Worm (Caenorhabditis elegans) whole organism, young adult: ENCODE results near the gene Y62F5A.9.

Experiments
- B0261.1 ChIP-seq: sonication (generic microtip); optimal IDR thresholded peaks from 2 replicates; lab custom pipeline; 2016; ENCODE audit warnings: mild to moderate bottlenecking, missing genetic modification characterization, moderate library complexity, missing compliant biosample characterization
- C17E4.6 ChIP-seq: fragments of 200-800 bp; sonication (Bioruptor generic); IDR thresholded peaks from 2 replicates; pipeline ENCODE4 v1.3.6; 2022; ENCODE audit warnings: missing genetic modification reagents, missing genetic modification characterization, missing compliant biosample characterization
- F10E7.11 ChIP-seq: sonication (generic microtip); optimal IDR thresholded peaks from 2 replicates; lab custom pipeline; 2017; ENCODE audit warnings: mild to moderate bottlenecking, missing genetic modification characterization, moderate library complexity, missing compliant biosample characterization
- F49E8.2 ChIP-seq: sonication (generic microtip); optimal IDR thresholded peaks from 3 replicates; lab custom pipeline; 2017; ENCODE audit warnings: missing genetic modification characterization, mild to moderate bottlenecking, missing compliant biosample characterization, antibody characterized with exemption, moderate library complexity; ENCODE audit not compliant: insufficient read depth
- F55B11.4 ChIP-seq: sonication (generic microtip); optimal IDR thresholded peaks from 2 replicates; lab custom pipeline; 2016; ENCODE audit warnings: missing compliant biosample characterization, missing genetic modification characterization, borderline replicate concordance; ENCODE audit not compliant: insufficient read depth
- F57C9.4 ChIP-seq: sonication (generic microtip); optimal IDR thresholded peaks from 2 replicates; lab custom pipeline; 2017; ENCODE audit warnings: mild to moderate bottlenecking, missing genetic modification characterization, missing compliant biosample characterization
- Y53F4B.3 ChIP-seq: fragments of 200-800 bp; sonication (Bioruptor generic); IDR thresholded peaks from 2 replicates; pipeline ENCODE4 v1.3.6; 2022; ENCODE audit warnings: missing genetic modification reagents, missing genetic modification characterization, missing compliant biosample characterization
- Y79H2A.3 ChIP-seq: fragments of 200-800 bp; sonication (Bioruptor generic); conservative IDR thresholded peaks from 2 replicates; pipeline ENCODE4 v1.3.6; 2022; ENCODE audit warnings: missing genetic modification reagents, missing genetic modification characterization, missing compliant biosample characterization
- ama-1 ChIP-seq, 3 experiments: fragments of 150-350 bp in 1 of 3; sonication (generic microtip) in 2 of 3; optimal IDR thresholded peaks; 2 replicates each; lab custom pipeline; 2014 to 2018; ENCODE audit warnings: missing biosample characterization in 2 of 3, missing genetic modification characterization in 2 of 3, missing genetic modification reagents in 2 of 3
- aptf-2 ChIP-seq: fragments of 200-800 bp; sonication (Bioruptor generic); conservative IDR thresholded peaks from 2 replicates; pipeline ENCODE4 v1.3.6; 2022; ENCODE audit warnings: missing genetic modification reagents, missing genetic modification characterization, missing compliant biosample characterization
- athp-1 ChIP-seq: sonication (generic microtip); optimal IDR thresholded peaks from 2 replicates; lab custom pipeline; 2017; ENCODE audit warnings: mild to moderate bottlenecking, missing genetic modification characterization, missing compliant biosample characterization
- bed-2 ChIP-seq: fragments of 200-800 bp; sonication (Bioruptor generic); IDR thresholded peaks from 2 replicates; pipeline ENCODE4 v1.3.6; 2022; ENCODE audit warnings: missing genetic modification reagents, missing genetic modification characterization, missing compliant biosample characterization
- ccch-3 ChIP-seq: fragments of 200-800 bp; sonication (Bioruptor generic); optimal IDR thresholded peaks from 2 replicates; lab custom pipeline; 2018; ENCODE audit warnings: mild to moderate bottlenecking, missing genetic modification characterization, missing compliant biosample characterization
- cebp-1 ChIP-seq, 2 experiments: fragments of 200-800 bp in 1 of 2; sonication (Bioruptor generic) in 1 of 2; sonication (generic microtip) in 1 of 2; IDR thresholded peaks in 1 of 2; optimal IDR thresholded peaks in 1 of 2; 2 replicates each; pipeline versions ENCODE4 v1.3.6 to Lab custom; 2017 to 2022; ENCODE audit warnings: missing compliant biosample characterization in 2 of 2, missing genetic modification characterization in 2 of 2, mild to moderate bottlenecking in 1 of 2, missing genetic modification reagents in 1 of 2, moderate library complexity in 1 of 2
- ceh-100 ChIP-seq: fragments of 200-800 bp; sonication (Bioruptor generic); IDR thresholded peaks from 2 replicates; pipeline ENCODE4 v1.3.6; 2022; ENCODE audit warnings: missing genetic modification reagents, missing genetic modification characterization, missing compliant biosample characterization
- ceh-27 ChIP-seq: fragments of 200-800 bp; sonication (Bioruptor generic); optimal IDR thresholded peaks from 2 replicates; lab custom pipeline; 2018; ENCODE audit warnings: mild to moderate bottlenecking, missing genetic modification characterization, moderate library complexity, missing compliant biosample characterization
- ceh-40 ChIP-seq: fragments of 200-800 bp; sonication (Bioruptor generic); IDR thresholded peaks from 2 replicates; pipeline ENCODE4 v1.3.6; 2022; ENCODE audit warnings: missing genetic modification characterization, missing compliant biosample characterization
- dox-1 ChIP-seq: fragments of 200-800 bp; sonication (Bioruptor generic); IDR thresholded peaks from 2 replicates; pipeline ENCODE4 v1.3.6; 2022; ENCODE audit warnings: missing genetic modification reagents, missing genetic modification characterization, missing compliant biosample characterization
- dpl-1 ChIP-seq: fragments of 150-350 bp; optimal IDR thresholded peaks from 2 replicates; lab custom pipeline; 2014; ENCODE audit warnings: missing biosample characterization, missing genetic modification reagents, missing genetic modification characterization
- egl-44 ChIP-seq: fragments of 200-800 bp; sonication (Bioruptor generic); IDR thresholded peaks from 2 replicates; pipeline ENCODE4 v1.3.6; 2022; ENCODE audit warnings: missing genetic modification reagents, missing genetic modification characterization, missing compliant biosample characterization
- ekl-4 ChIP-seq: fragments of 200-800 bp; sonication (Bioruptor generic); IDR thresholded peaks from 2 replicates; pipeline ENCODE4 v1.3.6; 2022; ENCODE audit warnings: missing genetic modification reagents, missing genetic modification characterization, missing compliant biosample characterization
- ets-4 ChIP-seq: fragments of 200-800 bp; sonication (Bioruptor generic); optimal IDR thresholded peaks from 2 replicates; lab custom pipeline; 2018; ENCODE audit warnings: mild to moderate bottlenecking, missing genetic modification characterization, missing compliant biosample characterization
- him-1 ChIP-seq: sonication (generic microtip); optimal IDR thresholded peaks from 2 replicates; lab custom pipeline; 2016; ENCODE audit warnings: missing genotype, missing genetic modification reagents, missing genetic modification characterization, missing compliant biosample characterization
- hlh-26 ChIP-seq: fragments of 200-800 bp; sonication (Bioruptor generic); conservative IDR thresholded peaks from 2 replicates; pipeline ENCODE4 v1.3.6; 2022; ENCODE audit warnings: missing genetic modification reagents, missing genetic modification characterization, missing compliant biosample characterization
- hmg-1.2 ChIP-seq: fragments of 200-800 bp; sonication (Bioruptor generic); IDR thresholded peaks from 2 replicates; pipeline ENCODE4 v1.3.6; 2022; ENCODE audit warnings: missing genetic modification reagents, missing genetic modification characterization, missing compliant biosample characterization
- hmg-20 ChIP-seq: fragments of 200-800 bp; sonication (Bioruptor generic); IDR thresholded peaks from 2 replicates; pipeline ENCODE4 v1.3.6; 2022; ENCODE audit warnings: missing genetic modification reagents, missing genetic modification characterization, missing compliant biosample characterization
- lag-1 ChIP-seq: fragments of 200-800 bp; sonication (Bioruptor generic); IDR thresholded peaks from 2 replicates; pipeline ENCODE4 v1.3.6; 2022; ENCODE audit warnings: missing genetic modification reagents, missing genetic modification characterization, missing compliant biosample characterization
- let-526 ChIP-seq: fragments of 200-800 bp; sonication (Bioruptor generic); IDR thresholded peaks from 2 replicates; pipeline ENCODE4 v1.3.6; 2022; ENCODE audit warnings: missing genetic modification reagents, missing genetic modification characterization, missing compliant biosample characterization
- let-607 ChIP-seq, 2 experiments: fragments of 200-800 bp in 1 of 2; sonication (Bioruptor generic) in 1 of 2; sonication (generic microtip) in 1 of 2; optimal IDR thresholded peaks; 2 replicates each; lab custom pipeline; 2016 to 2018; ENCODE audit warnings: mild to moderate bottlenecking in 2 of 2, missing compliant biosample characterization in 2 of 2, missing genetic modification characterization in 2 of 2, moderate library complexity in 2 of 2, missing genotype in 1 of 2
- lin-26 ChIP-seq: fragments of 200-800 bp; sonication (Bioruptor generic); IDR thresholded peaks from 2 replicates; pipeline ENCODE4 v1.3.6; 2022; ENCODE audit warnings: missing genetic modification reagents, missing genetic modification characterization, missing compliant biosample characterization
- lir-1 ChIP-seq: fragments of 200-800 bp; sonication (Bioruptor generic); conservative IDR thresholded peaks from 2 replicates; pipeline ENCODE4 v1.3.6; 2022; ENCODE audit warnings: missing genetic modification reagents, missing genetic modification characterization, missing compliant biosample characterization
- lsl-1 ChIP-seq: fragments of 200-800 bp; sonication (Bioruptor generic); optimal IDR thresholded peaks from 2 replicates; lab custom pipeline; 2018; ENCODE audit warnings: mild to moderate bottlenecking, missing genetic modification characterization, moderate library complexity, missing compliant biosample characterization
- madf-10 ChIP-seq: sonication (generic microtip); optimal IDR thresholded peaks from 2 replicates; lab custom pipeline; 2016; ENCODE audit warnings: mild to moderate bottlenecking, missing genetic modification characterization, missing compliant biosample characterization
- mcd-1 ChIP-seq: fragments of 200-800 bp; sonication (Bioruptor generic); IDR thresholded peaks from 2 replicates; pipeline ENCODE4 v1.3.6; 2022; ENCODE audit warnings: missing genetic modification reagents, missing genetic modification characterization, missing compliant biosample characterization
- mel-28 ChIP-seq: sonication (generic microtip); optimal IDR thresholded peaks from 2 replicates; lab custom pipeline; 2016; ENCODE audit warnings: borderline replicate concordance, mild to moderate bottlenecking, missing genetic modification characterization, missing compliant biosample characterization
- nfyb-1 ChIP-seq: fragments of 200-800 bp; sonication (Bioruptor generic); IDR thresholded peaks from 2 replicates; pipeline ENCODE4 v1.3.6; 2022; ENCODE audit warnings: missing genetic modification reagents, missing genetic modification characterization, missing compliant biosample characterization
- nhr-120 ChIP-seq: fragments of 200-800 bp; sonication (Bioruptor generic); IDR thresholded peaks from 2 replicates; pipeline ENCODE4 v1.3.6; 2022; ENCODE audit warnings: missing genetic modification characterization, missing compliant biosample characterization
- nhr-179 ChIP-seq: sonication (generic microtip); optimal IDR thresholded peaks from 2 replicates; lab custom pipeline; 2016; ENCODE audit warnings: mild to moderate bottlenecking, missing genetic modification characterization, missing compliant biosample characterization
- rcor-1 ChIP-seq: fragments of 200-800 bp; sonication (Bioruptor generic); IDR thresholded peaks from 2 replicates; pipeline ENCODE4 v1.3.6; 2022; ENCODE audit warnings: missing genetic modification reagents, missing genetic modification characterization, missing compliant biosample characterization
- rec-8 ChIP-seq, 2 experiments: sonication (generic microtip); optimal IDR thresholded peaks; 2 replicates each; lab custom pipeline; 2016; ENCODE audit warnings: mild to moderate bottlenecking in 2 of 2, missing genetic modification characterization in 2 of 2, missing genetic modification reagents in 2 of 2, missing genotype in 2 of 2, missing biosample characterization in 1 of 2, missing compliant biosample characterization in 1 of 2, moderate library complexity in 1 of 2
- sdz-38 ChIP-seq: sonication (generic microtip); optimal IDR thresholded peaks from 2 replicates; lab custom pipeline; 2016; ENCODE audit warnings: missing genotype, missing genetic modification characterization, missing compliant biosample characterization
- somi-1 ChIP-seq: fragments of 200-800 bp; sonication (Bioruptor generic); optimal IDR thresholded peaks from 2 replicates; lab custom pipeline; 2018; ENCODE audit warnings: mild to moderate bottlenecking, missing genetic modification characterization, missing compliant biosample characterization
- sptf-2 ChIP-seq: fragments of 200-800 bp; sonication (Bioruptor generic); optimal IDR thresholded peaks from 2 replicates; lab custom pipeline; 2018; ENCODE audit warnings: mild to moderate bottlenecking, missing genetic modification characterization, missing compliant biosample characterization
- tbx-9 ChIP-seq: sonication (generic microtip); optimal IDR thresholded peaks from 2 replicates; lab custom pipeline; 2016; ENCODE audit warnings: borderline replicate concordance, missing genetic modification characterization, inconsistent platforms, missing compliant biosample characterization
- ztf-18 ChIP-seq: sonication (generic microtip); optimal IDR thresholded peaks from 2 replicates; lab custom pipeline; 2016; ENCODE audit warnings: missing genotype, mild to moderate bottlenecking, missing genetic modification characterization, missing compliant biosample characterization
- ztf-22 ChIP-seq: fragments of 200-800 bp; sonication (Bioruptor generic); optimal IDR thresholded peaks from 2 replicates; lab custom pipeline; 2018; ENCODE audit warnings: mild to moderate bottlenecking, missing genetic modification characterization, moderate library complexity, missing compliant biosample characterization
- ztf-28 ChIP-seq: fragments of 200-800 bp; sonication (Bioruptor generic); IDR thresholded peaks from 2 replicates; pipeline ENCODE4 v1.3.6; 2022; ENCODE audit warnings: missing genetic modification reagents, missing genetic modification characterization, missing compliant biosample characterization

Gene Y62F5A.9

DNA sequence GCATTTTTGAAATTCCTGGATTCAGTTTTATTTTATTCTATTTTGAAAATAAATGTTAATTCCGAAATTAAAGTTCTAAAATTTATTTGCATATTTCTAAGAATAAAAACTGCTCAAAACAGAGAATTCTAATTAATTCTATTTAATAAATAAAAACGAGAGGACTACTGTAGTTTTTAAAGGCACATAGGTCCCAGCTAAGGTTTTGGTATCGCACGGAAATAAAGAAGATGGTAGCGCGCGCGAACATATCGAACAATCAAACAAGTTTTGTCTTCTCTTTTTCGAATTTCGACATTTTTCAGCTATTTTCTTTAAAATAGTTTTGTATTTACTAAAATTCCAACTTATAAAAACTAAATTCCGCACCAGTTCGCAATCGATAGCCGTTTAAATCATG, 39.2 kb upstream of the Y62F5A.9 start (continued):
- TF ChIP-seq mcd-1 (GFP tag; lab: Robert Waterston, UW) (peak; percentile 46; the same call in 1 of the 2 replicates), sptf-2 (GFP tag; lab: Kevin White, UChicago) (no peak), ama-1 (optimal IDR thresholded peaks at IDR 0.05; lab: Kevin White, UChicago) (no peak), ama-1 (GFP tag; optimal IDR thresholded peaks at IDR 0.05; lab: Kevin White, UChicago) (no peak), Y79H2A.3 (GFP tag; lab: Robert Waterston, UW) (0 out of 2 replicates have a peak, but pooled peaks have one; percentile 73), ztf-18 (tag; lab: Kevin White, UChicago) (peak; percentile 33), F49E8.2 (tag; lab: Kevin White, UChicago) (no peak), egl-44 (no peak), let-526 (GFP tag; lab: Robert Waterston, UW) (no peak), lir-1 (GFP tag; lab: Robert Waterston, UW) (0 out of 2 replicates have a peak, but pooled peaks have one; percentile 25), nfyb-1 (GFP tag; lab: Robert Waterston, UW) (no peak), ceh-40 (GFP tag; lab: Robert Waterston, UW) (no peak), mel-28 (tag; lab: Kevin White, UChicago) (no peak), C17E4.6 (GFP tag; lab: Robert Waterston, UW) (no peak), ceh-100 (GFP tag; lab: Robert Waterston, UW) (peak; percentile 18; the same call in 1 of the 2 replicates), cebp-1 (GFP tag; IDR thresholded peaks at IDR 0.05; lab: Robert Waterston, UW) (no peak), cebp-1 (tag; optimal IDR thresholded peaks at IDR 0.05; lab: Kevin White, UChicago) (no peak), B0261.1 (tag; lab: Kevin White, UChicago) (no peak), F10E7.11 (tag; lab: Kevin White, UChicago) (no peak), ccch-3 (GFP tag; lab: Kevin White, UChicago) (no peak), let-607 (tag; optimal IDR thresholded peaks at IDR 0.05; lab: Kevin White, UChicago) (no peak), F57C9.4 (tag; lab: Kevin White, UChicago) (no peak), ztf-22 (GFP tag; lab: Kevin White, UChicago) (no peak), lag-1 (no peak), madf-10 (tag; lab: Kevin White, UChicago) (no peak), F55B11.4 (no peak), somi-1 (GFP tag; lab: Kevin White, UChicago) (no peak), lin-26 (no peak), hmg-20 (GFP tag; lab: Robert Waterston, UW) (no peak), bed-2 (GFP tag; lab: Robert Waterston, UW) (no peak), him-1 (tag; lab: Kevin White, UChicago) (peak; percentile 37), ets-4 (GFP tag; lab: Kevin White, UChicago) (no peak), athp-1 (peak; percentile 13), rcor-1 (peak; percentile 73), hmg-1.2 (GFP tag; lab: Robert Waterston, UW) (peak; percentile 45; the same call in 1 of the 2 replicates), nhr-120 (GFP tag; lab: Robert Waterston, UW) (no peak), ekl-4 (GFP tag; lab: Robert Waterston, UW) (peak; percentile 75), lsl-1 (peak; percentile 99), ztf-28 (GFP tag; lab: Robert Waterston, UW) (no peak), tbx-9 (no peak), ceh-27 (no peak), nhr-179 (no peak), sdz-38 (tag; lab: Kevin White, UChicago) (no peak), dox-1 (peak; percentile 81), aptf-2 (no peak), rec-8 (tag; optimal IDR thresholded peaks at IDR 0.05; lab: Kevin White, UChicago) (no peak), dpl-1 (GFP tag; lab: Kevin White, UChicago) (peak; percentile 89), hlh-26 (GFP tag; lab: Robert Waterston, UW) (no peak), Y53F4B.3 (no peak)
